Worm (Caenorhabditis elegans): ENCODE measurements around the gene F53H2.1.

The F53H2.1 gene

ce11 chrV:20375236-20375635, 12.3 kb upstream of the F53H2.1 start, which contains the start of gene ins-35:
Gene ins-35, plus strand, starts transcription at chrV:20375536.
- TF ChIP-seq lir-3 (tag; optimal IDR thresholded peaks at IDR 0.05; ENCODE audit: poor library complexity) = no peak
- TF ChIP-seq sptf-1 (tag; optimal IDR thresholded peaks at IDR 0.05) = no peak
- TF ChIP-seq elt-2 (tag; optimal IDR thresholded peaks at IDR 0.05) = no peak
- no peak for TF ChIP-seq efl-3 (GFP tag; optimal IDR thresholded peaks at IDR 0.05)
- no peak for TF ChIP-seq egl-27 (tag; optimal IDR thresholded peaks at IDR 0.05)
- no peak for TF ChIP-seq unc-98 (GFP tag; IDR thresholded peaks at IDR 0.05)
- no peak for TF ChIP-seq ets-5 (GFP tag; IDR thresholded peaks at IDR 0.05)
- TF ChIP-seq efl-1 (optimal IDR thresholded peaks at IDR 0.05) = no peak
- no peak for TF ChIP-seq efl-1 (GFP tag; optimal IDR thresholded peaks at IDR 0.05 in 1 of 2)
- TF ChIP-seq lin-14 (GFP tag; optimal IDR thresholded peaks at IDR 0.05) = no peak
- TF ChIP-seq alr-1 (tag; optimal IDR thresholded peaks at IDR 0.05; ENCODE audit: borderline replicate concordance) = no peak
- TF ChIP-seq ztf-11 (tag; optimal IDR thresholded peaks at IDR 0.05) = no peak
- no peak for TF ChIP-seq ces-1 (GFP tag; optimal IDR thresholded peaks at IDR 0.05)
- no peak for TF ChIP-seq snpc-4 (tag; optimal IDR thresholded peaks at IDR 0.05)
- no peak for TF ChIP-seq rnt-1 (tag; optimal IDR thresholded peaks at IDR 0.05)
- no peak for TF ChIP-seq nhr-19 (GFP tag; conservative IDR thresholded peaks at IDR 0.05)
- TF ChIP-seq skn-1 (tag; optimal IDR thresholded peaks at IDR 0.05) = no peak
- TF ChIP-seq lsy-2 (tag; optimal IDR thresholded peaks at IDR 0.05) = no peak
- TF ChIP-seq nhr-76 (tag; optimal IDR thresholded peaks at IDR 0.05) = no peak
- no peak for TF ChIP-seq lin-15B (tag; optimal IDR thresholded peaks at IDR 0.05)

DNA sequence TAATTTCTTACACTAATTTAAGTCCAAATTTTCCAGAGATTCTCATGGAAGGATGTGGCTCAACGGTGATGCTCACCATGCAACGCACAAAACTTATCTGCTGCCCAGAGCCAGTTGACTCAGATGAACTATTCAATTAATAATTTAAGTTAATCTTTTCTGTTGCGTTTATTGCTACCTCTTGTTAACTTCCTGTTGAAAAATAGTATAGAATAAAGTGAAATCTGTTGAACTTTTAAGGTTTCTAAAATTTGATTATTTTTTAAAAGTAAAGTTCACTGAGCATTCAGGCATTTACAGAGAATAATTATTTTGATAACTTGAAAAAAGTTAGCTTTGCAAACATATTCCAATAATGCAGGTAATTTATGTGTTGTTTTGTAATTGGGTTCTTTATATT, 11.4 kb upstream of the F53H2.1 start:
- TF ChIP-seq nhr-19 (GFP tag; conservative IDR thresholded peaks at IDR 0.05) (no peak), irx-1 (tag; optimal IDR thresholded peaks at IDR 0.05) (no peak), hpl-2 (GFP tag; optimal IDR thresholded peaks at IDR 0.05) (no peak), fos-1 (tag; optimal IDR thresholded peaks at IDR 0.05) (no peak), mdl-1 (tag; optimal IDR thresholded peaks at IDR 0.05) (no peak), nhr-77 (tag; optimal IDR thresholded peaks at IDR 0.05) (no peak), ets-5 (GFP tag; IDR thresholded peaks at IDR 0.05) (no peak), nhr-47 (tag; optimal IDR thresholded peaks at IDR 0.05) (no peak), C34B4.2 (tag; optimal IDR thresholded peaks at IDR 0.05) (no peak), lin-39 (tag; optimal IDR thresholded peaks at IDR 0.05) (no peak), ceh-90 (tag; optimal IDR thresholded peaks at IDR 0.05) (no peak), aha-1 (tag; optimal IDR thresholded peaks at IDR 0.05) (no peak), snpc-4 (tag; optimal IDR thresholded peaks at IDR 0.05) (no peak), nhr-84 (tag; optimal IDR thresholded peaks at IDR 0.05) (no peak), dpl-1 (GFP tag; optimal IDR thresholded peaks at IDR 0.05) (no peak), nhr-12 (tag; optimal IDR thresholded peaks at IDR 0.05) (no peak), ces-1 (GFP tag; optimal IDR thresholded peaks at IDR 0.05) (no peak), nhr-85 (tag) (no peak)

ce11 chrV:20380320-20380719, 7.2 kb upstream of the F53H2.1 start, which contains the start of gene K02E2.6:
Gene K02E2.6, plus strand, starts transcription at chrV:20380561.
- TF ChIP-seq mep-1 (tag; optimal IDR thresholded peaks at IDR 0.05) (peak; percentile 36), ztf-11 (tag; optimal IDR thresholded peaks at IDR 0.05) (no peak), ceh-82 (tag; optimal IDR thresholded peaks at IDR 0.05) (peak in 1 of 3 experiments; percentile 22), swsn-7 (tag; optimal IDR thresholded peaks at IDR 0.05) (no peak), dpl-1 (GFP tag; optimal IDR thresholded peaks at IDR 0.05) (peak in 1 of 3 experiments; percentile 17), lin-35 (GFP tag; optimal IDR thresholded peaks at IDR 0.05) (peak in 1 of 2 experiments; percentile 28), efl-1 (optimal IDR thresholded peaks at IDR 0.05) (peak; percentile 7 to 50), efl-1 (GFP tag; optimal IDR thresholded peaks at IDR 0.05 in 1 of 2) (peak in 1 of 2 experiments; percentile 92), blmp-1 (tag; optimal IDR thresholded peaks at IDR 0.05) (peak; percentile 54), nhr-85 (tag) (peak; percentile 5), alr-1 (tag; optimal IDR thresholded peaks at IDR 0.05; ENCODE audit: borderline replicate concordance) (no peak), nhr-71 (tag; optimal IDR thresholded peaks at IDR 0.05) (no peak), nhr-47 (tag; optimal IDR thresholded peaks at IDR 0.05) (peak; percentile 1), unc-86 (tag; optimal IDR thresholded peaks at IDR 0.05) (no peak), mdl-1 (tag; optimal IDR thresholded peaks at IDR 0.05) (peak in 1 of 2 experiments; percentile 11), mef-2 (tag; optimal IDR thresholded peaks at IDR 0.05) (no peak)

All from whole organism, L1 larva.